Fruit fly (Drosophila melanogaster): Measurements from ENCODE around the gene CG14285.

Gene CG14285

dm6 chr3R:18997388-18998287, 27.3 kb upstream of the CG14285 start (continued):
- TF ChIP-seq fu2 (GFP tag; optimal IDR thresholded peaks at IDR 0.05) (no peak), sr (GFP tag; IDR thresholded peaks at IDR 0.05) (peak; percentile 37; the same call in 1 of the 3 replicates), CG12299 (tag; optimal IDR thresholded peaks at IDR 0.05) (peak; percentile 86), CG4360 (GFP tag; IDR thresholded peaks at IDR 0.05) (peak; percentile 44; the same call in 1 of the 2 replicates), CG5953 (GFP tag; IDR thresholded peaks at IDR 0.05) (peak; percentile 82), vfl (GFP tag; optimal IDR thresholded peaks at IDR 0.05) (no peak), pzg (GFP tag; optimal IDR thresholded peaks at IDR 0.05) (no peak), Bteb2 (GFP tag; optimal IDR thresholded peaks at IDR 0.05) (peak; percentile 26), Trl (optimal IDR thresholded peaks at IDR 0.05) (no peak), Trl (GFP tag; optimal IDR thresholded peaks at IDR 0.05) (peak; percentile 25), CG13775 (GFP tag; optimal IDR thresholded peaks at IDR 0.05) (peak; percentile 65), dm (GFP tag; optimal IDR thresholded peaks at IDR 0.05) (no peak), en (GFP tag; optimal IDR thresholded peaks at IDR 0.05) (peak; percentile 41), MTF-1 (GFP tag; optimal IDR thresholded peaks at IDR 0.05; ENCODE audit: borderline replicate concordance) (peak; percentile 85), Aef1 (GFP tag; IDR thresholded peaks at IDR 0.05) (no peak), CG12744 (GFP tag; optimal IDR thresholded peaks at IDR 0.05) (peak; percentile 56), Chrac-16 (GFP tag; optimal IDR thresholded peaks at IDR 0.05) (no peak), mam (GFP tag; optimal IDR thresholded peaks at IDR 0.05) (no peak), Stat92E (GFP tag; optimal IDR thresholded peaks at IDR 0.05) (peak in 1 of 3 experiments; percentile 76), Atf-2 (GFP tag; optimal IDR thresholded peaks at IDR 0.05) (peak; percentile 73), cas (GFP tag; IDR thresholded peaks at IDR 0.05) (no peak), jumu (GFP tag; optimal IDR thresholded peaks at IDR 0.05) (no peak), croc (GFP tag; conservative IDR thresholded peaks at IDR 0.05) (no peak; the same call in 2 of the 3 replicates), pnt (GFP tag; optimal IDR thresholded peaks at IDR 0.05) (no peak), CG32767 (GFP tag; IDR thresholded peaks at IDR 0.05) (peak; percentile 75), nau (GFP tag; optimal IDR thresholded peaks at IDR 0.05) (peak; percentile 68), CG18011 (GFP tag; optimal IDR thresholded peaks at IDR 0.05) (peak; percentile 51), ATbp (GFP tag; optimal IDR thresholded peaks at IDR 0.05) (peak; percentile 98), HmgD (GFP tag; optimal IDR thresholded peaks at IDR 0.05) (no peak), Jarid2 (GFP tag; optimal IDR thresholded peaks at IDR 0.05) (no peak), CG4617 (GFP tag; optimal IDR thresholded peaks at IDR 0.05; ENCODE audit: borderline replicate concordance) (peak; percentile 33), gsb-n (tag; optimal IDR thresholded peaks at IDR 0.05) (peak; percentile 86), schlank (tag; optimal IDR thresholded peaks at IDR 0.05) (peak; percentile 10), CG17612 (GFP tag; IDR thresholded peaks at IDR 0.05) (0 out of 2 replicates have a peak, but pooled peaks have one; percentile 35), CG6254 (GFP tag; optimal IDR thresholded peaks at IDR 0.05) (peak; percentile 78), Dad (GFP tag; optimal IDR thresholded peaks at IDR 0.05) (no peak), Taf1 (GFP tag; IDR thresholded peaks at IDR 0.05) (no peak), chn (GFP tag; optimal IDR thresholded peaks at IDR 0.05) (peak; percentile 48), tll (GFP tag; optimal IDR thresholded peaks at IDR 0.05) (peak in 1 of 2 experiments; percentile 43), Eip74EF (GFP tag; optimal IDR thresholded peaks at IDR 0.05) (peak in 1 of 2 experiments; percentile 69), pho (GFP tag; optimal IDR thresholded peaks at IDR 0.05) (no peak), CG17359 (tag; optimal IDR thresholded peaks at IDR 0.05) (peak; percentile 65), ci (GFP tag; IDR thresholded peaks at IDR 0.05) (peak; percentile 96), Sry-δ (GFP tag; optimal IDR thresholded peaks at IDR 0.05) (no peak), Kr (GFP tag; optimal IDR thresholded peaks at IDR 0.05) (peak; percentile 95), CG7372 (GFP tag; IDR thresholded peaks at IDR 0.05) (peak; percentile 17; the same call in 1 of the 2 replicates), hbn (GFP tag; IDR thresholded peaks at IDR 0.05; ENCODE audit: partially characterized antibody) (no peak), ftz-f1 (GFP tag; optimal IDR thresholded peaks at IDR 0.05) (no peak)

Measured in whole organism, embryonic.